Worm (Caenorhabditis elegans): ENCODE measurements around the gene C06E1.1.

C06E1.1 gene

ce11 chrIII:8652922-8653321 is 47.3 kb downstream of the C06E1.1 start:
- TF ChIP-seq unc-3 (GFP tag; conservative IDR thresholded peaks at IDR 0.05), result peak; percentile 46; the same call in 1 of the 2 replicates
- TF ChIP-seq unc-3 (tag; optimal IDR thresholded peaks at IDR 0.05), result no peak
- no peak for TF ChIP-seq ref-2 (tag; optimal IDR thresholded peaks at IDR 0.05)
- TF ChIP-seq nhr-11 (tag; optimal IDR thresholded peaks at IDR 0.05), result no peak
- TF ChIP-seq hlh-30 (tag; optimal IDR thresholded peaks at IDR 0.05; ENCODE audit: insufficient read depth), result no peak
- peak; percentile 19 for TF ChIP-seq nfya-1 (tag; optimal IDR thresholded peaks at IDR 0.05)
- TF ChIP-seq fkh-6 (tag; optimal IDR thresholded peaks at IDR 0.05), result peak; percentile 12
- TF ChIP-seq elt-4 (tag; optimal IDR thresholded peaks at IDR 0.05), result no peak
- TF ChIP-seq ceh-14 (tag; optimal IDR thresholded peaks at IDR 0.05), result peak; percentile 5
- TF ChIP-seq hlh-13 (GFP tag; optimal IDR thresholded peaks at IDR 0.05), result peak; percentile 26
- TF ChIP-seq che-1 (tag; optimal IDR thresholded peaks at IDR 0.05), result peak; percentile 45
- no peak for TF ChIP-seq pax-1 (tag; optimal IDR thresholded peaks at IDR 0.05)
- TF ChIP-seq fax-1 (tag; optimal IDR thresholded peaks at IDR 0.05), result peak; percentile 18
- peak; percentile 49 for TF ChIP-seq syd-9 (tag; optimal IDR thresholded peaks at IDR 0.05)
- TF ChIP-seq ceh-18 (tag; optimal IDR thresholded peaks at IDR 0.05), result peak; percentile 47
- TF ChIP-seq elt-2 (tag; optimal IDR thresholded peaks at IDR 0.05), result peak; percentile 25
- TF ChIP-seq tbx-2 (tag; optimal IDR thresholded peaks at IDR 0.05), result no peak
- no peak for TF ChIP-seq lim-6 (tag; optimal IDR thresholded peaks at IDR 0.05)
- peak; percentile 54 for TF ChIP-seq ceh-6 (GFP tag; optimal IDR thresholded peaks at IDR 0.05)
- no peak for TF ChIP-seq ceh-19 (GFP tag; optimal IDR thresholded peaks at IDR 0.05)
- TF ChIP-seq pha-4 (tag; optimal IDR thresholded peaks at IDR 0.05), result no peak
- TF ChIP-seq C38D4.7 (GFP tag; optimal IDR thresholded peaks at IDR 0.05), result peak; percentile 40
- peak; percentile 12 for TF ChIP-seq lin-11 (tag; optimal IDR thresholded peaks at IDR 0.05)
- no peak for TF ChIP-seq tbx-7 (tag; optimal IDR thresholded peaks at IDR 0.05)
- peak; percentile 8 for TF ChIP-seq sdc-2 (tag; optimal IDR thresholded peaks at IDR 0.05)
- TF ChIP-seq dmd-4 (tag; optimal IDR thresholded peaks at IDR 0.05; ENCODE audit: borderline replicate concordance), result peak; percentile 14
- TF ChIP-seq Y22D7AL.16 (tag; optimal IDR thresholded peaks at IDR 0.05), result peak; percentile 45
- no peak for TF ChIP-seq ceh-24 (tag; optimal IDR thresholded peaks at IDR 0.05)
- peak; percentile 8 for TF ChIP-seq pat-9 (tag; optimal IDR thresholded peaks at IDR 0.05)
- TF ChIP-seq dve-1 (tag; optimal IDR thresholded peaks at IDR 0.05), result peak; percentile 23
- peak; percentile 37 for TF ChIP-seq nhr-232 (tag; optimal IDR thresholded peaks at IDR 0.05)
- peak; percentile 53 for TF ChIP-seq gmeb-2 (tag; optimal IDR thresholded peaks at IDR 0.05)
- TF ChIP-seq ceh-9 (tag; optimal IDR thresholded peaks at IDR 0.05), result no peak
- no peak for TF ChIP-seq hlh-8 (tag; optimal IDR thresholded peaks at IDR 0.05)
- TF ChIP-seq sox-4 (tag; optimal IDR thresholded peaks at IDR 0.05), result peak; percentile 21

- TF ChIP-seq sox-2 (GFP tag; IDR thresholded peaks at IDR 0.05) (no peak), K09A11.1 (tag; optimal IDR thresholded peaks at IDR 0.05; ENCODE audit: insufficient read depth) (no peak), ceh-19 (GFP tag; optimal IDR thresholded peaks at IDR 0.05) (no peak), T23F11.4 (GFP tag; optimal IDR thresholded peaks at IDR 0.05) (no peak)
Observed at ce11 chrIII:8653457-8653856, 47.8 kb downstream of the C06E1.1 start.

DNA sequence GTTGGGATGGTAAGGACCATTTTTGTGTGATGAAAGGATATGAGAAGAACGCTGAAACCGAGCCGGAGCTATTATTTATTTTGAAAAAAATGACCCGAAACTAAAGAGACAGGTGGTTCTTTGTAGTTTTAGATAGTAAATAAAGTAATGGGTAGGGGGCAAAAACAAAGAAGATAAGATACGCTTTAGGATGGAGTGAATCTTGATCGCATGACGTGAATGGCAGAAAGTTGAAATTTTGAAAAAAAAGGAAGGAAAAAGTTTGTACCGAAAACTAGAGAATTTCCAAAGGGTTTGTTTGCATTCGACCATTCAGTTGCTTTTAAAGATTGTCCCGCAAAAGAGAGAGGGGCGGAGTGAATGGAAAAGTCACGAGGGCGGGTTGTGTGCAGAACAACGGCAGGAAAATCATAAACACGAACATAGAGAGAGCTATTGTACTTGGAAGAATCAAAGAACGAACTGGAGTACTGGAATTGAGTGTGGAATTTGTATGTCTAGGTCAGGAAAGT is 48.3 kb downstream of the C06E1.1 start, which contains the start of gene F22B7.9:
Gene F22B7.9, minus strand, starts transcription at position 51 of the 512 bp plus-strand sequence.
- TF ChIP-seq ceh-34 (tag; optimal IDR thresholded peaks at IDR 0.05), result no peak
- no peak for TF ChIP-seq unc-86 (tag; optimal IDR thresholded peaks at IDR 0.05)
- no peak for TF ChIP-seq fkh-10 (GFP tag; optimal IDR thresholded peaks at IDR 0.05)
- no peak for TF ChIP-seq zip-5 (tag; optimal IDR thresholded peaks at IDR 0.05)
- no peak for TF ChIP-seq rnt-1 (tag; optimal IDR thresholded peaks at IDR 0.05)
- no peak for TF ChIP-seq odd-2 (tag; optimal IDR thresholded peaks at IDR 0.05)
- no peak for TF ChIP-seq ceh-2 (tag; optimal IDR thresholded peaks at IDR 0.05)
- no peak for TF ChIP-seq pqm-1 (tag; optimal IDR thresholded peaks at IDR 0.05)
- TF ChIP-seq ttx-3 (tag; optimal IDR thresholded peaks at IDR 0.05), result no peak
- TF ChIP-seq sox-2 (GFP tag; IDR thresholded peaks at IDR 0.05), result no peak
- TF ChIP-seq ztf-16 (tag; optimal IDR thresholded peaks at IDR 0.05), result no peak
- no peak for TF ChIP-seq pax-1 (tag; optimal IDR thresholded peaks at IDR 0.05)
- no peak for TF ChIP-seq ceh-24 (tag; optimal IDR thresholded peaks at IDR 0.05)
- TF ChIP-seq pha-2 (tag; optimal IDR thresholded peaks at IDR 0.05), result no peak
- no peak for TF ChIP-seq hlh-6 (tag; optimal IDR thresholded peaks at IDR 0.05)
